Fruit fly (Drosophila melanogaster): ENCODE data around the gene CG8209.
A peak's percentile ranks its signal among the peaks of the same experiment; 100 is the strongest.

Gene CG8209

dm6 chr3L:7938638-7939037, 37.6 kb upstream of the CG8209 start (continued):
- TF ChIP-seq Fer3 (tag; optimal IDR thresholded peaks at IDR 0.05) (no peak), odd (GFP tag; optimal IDR thresholded peaks at IDR 0.05) (no peak), CG2116 (GFP tag; optimal IDR thresholded peaks at IDR 0.05) (no peak), danr (GFP tag; IDR thresholded peaks at IDR 0.05) (no peak), CG18764 (GFP tag; optimal IDR thresholded peaks at IDR 0.05) (no peak), NfI (GFP tag; optimal IDR thresholded peaks at IDR 0.05) (no peak), Max (GFP tag; optimal IDR thresholded peaks at IDR 0.05) (no peak), B-H2 (GFP tag; optimal IDR thresholded peaks at IDR 0.05) (no peak), tup (GFP tag; optimal IDR thresholded peaks at IDR 0.05) (no peak), run (tag; optimal IDR thresholded peaks at IDR 0.05) (peak; percentile 73), CG4820 (GFP tag; optimal IDR thresholded peaks at IDR 0.05) (no peak), Sry-β (GFP tag; optimal IDR thresholded peaks at IDR 0.05) (no peak), CG6791 (GFP tag; IDR thresholded peaks at IDR 0.05; ENCODE audit: partially characterized antibody) (peak; percentile 49; the same call in 2 of the 3 replicates), CG7745 (tag; optimal IDR thresholded peaks at IDR 0.05) (peak; percentile 30), exex (tag; optimal IDR thresholded peaks at IDR 0.05) (peak; percentile 97), CG4404 (GFP tag; IDR thresholded peaks at IDR 0.05) (no peak), zen (tag; optimal IDR thresholded peaks at IDR 0.05) (no peak), CG7357 (GFP tag; IDR thresholded peaks at IDR 0.05) (no peak), lilli (GFP tag; optimal IDR thresholded peaks at IDR 0.05) (no peak), fd3F (GFP tag; optimal IDR thresholded peaks at IDR 0.05) (no peak), CG7839 (tag; optimal IDR thresholded peaks at IDR 0.05) (peak; percentile 5), chm (GFP tag; IDR thresholded peaks at IDR 0.05) (0 out of 2 replicates have a peak, but pooled peaks have one; percentile 59), onecut (GFP tag; IDR thresholded peaks at IDR 0.05) (no peak), tio (GFP tag; optimal IDR thresholded peaks at IDR 0.05) (no peak), CG6765 (GFP tag; optimal IDR thresholded peaks at IDR 0.05) (no peak), CG8290 (GFP tag; optimal IDR thresholded peaks at IDR 0.05) (no peak), CG8290 (tag; optimal IDR thresholded peaks at IDR 0.05) (peak in 1 of 2 experiments; percentile 24), CG31388 (GFP tag; optimal IDR thresholded peaks at IDR 0.05) (no peak), sug (tag; optimal IDR thresholded peaks at IDR 0.05) (peak; percentile 81), CG6272 (GFP tag; IDR thresholded peaks at IDR 0.05) (no peak), CG10565 (GFP tag; optimal IDR thresholded peaks at IDR 0.05) (no peak), sim (GFP tag; IDR thresholded peaks at IDR 0.05) (0 out of 2 replicates have a peak, but pooled peaks have one; percentile 23), ase (GFP tag; IDR thresholded peaks at IDR 0.05) (no peak), CG31441 (GFP tag; IDR thresholded peaks at IDR 0.05) (peak; percentile 30; the same call in 1 of the 2 replicates), Atf6 (GFP tag; IDR thresholded peaks at IDR 0.05) (no peak), CG9609 (GFP tag; optimal IDR thresholded peaks at IDR 0.05) (no peak), CG13894 (tag; optimal IDR thresholded peaks at IDR 0.05) (no peak), CG17912 (GFP tag; optimal IDR thresholded peaks at IDR 0.05) (no peak), C15 (GFP tag; IDR thresholded peaks at IDR 0.05) (no peak), repo (GFP tag; optimal IDR thresholded peaks at IDR 0.05) (no peak), Dip3 (GFP tag; optimal IDR thresholded peaks at IDR 0.05) (no peak), ro (GFP tag; IDR thresholded peaks at IDR 0.05) (no peak), lab (GFP tag; optimal IDR thresholded peaks at IDR 0.05) (peak; percentile 32), Nf-YC (tag; optimal IDR thresholded peaks at IDR 0.05) (peak; percentile 27), CG2199 (GFP tag; IDR thresholded peaks at IDR 0.05) (no peak), ci (GFP tag; IDR thresholded peaks at IDR 0.05) (peak; percentile 58; the same call in 1 of the 3 replicates), CG15696 (tag; optimal IDR thresholded peaks at IDR 0.05) (no peak), CrebB (tag; optimal IDR thresholded peaks at IDR 0.05) (no peak), Bdp1 (GFP tag; optimal IDR thresholded peaks at IDR 0.05) (no peak), CG34376 (GFP tag; optimal IDR thresholded peaks at IDR 0.05) (peak; percentile 72), HHEX (GFP tag; optimal IDR thresholded peaks at IDR 0.05) (peak; percentile 15)
